Fruit fly (Drosophila melanogaster) whole organism, adult: Measurements from ENCODE around the gene Gr98c.

Source experiments
- CG11617 ChIP-seq: fragments of 200-800 bp; sonication (Bioruptor generic); optimal IDR thresholded peaks from 2 replicates; lab custom pipeline; 2017; ENCODE audit warnings: mild to moderate bottlenecking, missing biosample characterization, missing genetic modification reagents, missing genetic modification characterization
- CG12768 ChIP-seq: fragments of 200-800 bp; sonication (Bioruptor generic); optimal IDR thresholded peaks from 2 replicates; lab custom pipeline; 2017; ENCODE audit warnings: missing biosample characterization, missing genetic modification characterization, mild to moderate bottlenecking, moderate library complexity, missing genetic modification reagents
- CG14711 ChIP-seq: fragments of 200-800 bp; sonication (Bioruptor generic); optimal IDR thresholded peaks from 2 replicates; lab custom pipeline; 2018; ENCODE audit warnings: missing biosample characterization, mild to moderate bottlenecking, missing genetic modification characterization, moderate library complexity
- CG1620 ChIP-seq: fragments of 200-800 bp; sonication (Bioruptor generic); optimal IDR thresholded peaks from 2 replicates; lab custom pipeline; 2016; ENCODE audit warnings: missing biosample characterization, missing genetic modification characterization
- CG33017 ChIP-seq: fragments of 200-800 bp; sonication (Bioruptor generic); optimal IDR thresholded peaks from 2 replicates; lab custom pipeline; 2018; ENCODE audit warnings: missing biosample characterization, mild to moderate bottlenecking, missing genetic modification characterization, moderate library complexity
- CG5204 ChIP-seq: fragments of 200-800 bp; sonication (Bioruptor generic); optimal IDR thresholded peaks from 2 replicates; lab custom pipeline; 2016; ENCODE audit warnings: missing biosample characterization, missing genetic modification characterization
- CG7045 ChIP-seq: fragments of 200-800 bp; sonication (Bioruptor generic); optimal IDR thresholded peaks from 2 replicates; lab custom pipeline; 2017; ENCODE audit warnings: missing biosample characterization, mild to moderate bottlenecking, missing genetic modification characterization
- CG7101 ChIP-seq: fragments of 200-800 bp; sonication (Bioruptor generic); optimal IDR thresholded peaks from 2 replicates; lab custom pipeline; 2018; ENCODE audit warnings: missing biosample characterization, mild to moderate bottlenecking, missing genetic modification characterization, moderate library complexity
- Clk ChIP-seq: fragments of 200-800 bp; sonication (Bioruptor generic); optimal IDR thresholded peaks from 2 replicates; lab custom pipeline; 2017; ENCODE audit warnings: missing biosample characterization, missing genetic modification characterization
- Crg-1 ChIP-seq: fragments of 200-800 bp; sonication (Bioruptor generic); optimal IDR thresholded peaks from 2 replicates; lab custom pipeline; 2016; ENCODE audit warnings: missing biosample characterization, missing genetic modification characterization
- Hr96 ChIP-seq: fragments of 200-800 bp; sonication (Bioruptor generic); optimal IDR thresholded peaks from 2 replicates; lab custom pipeline; 2016; ENCODE audit warnings: missing biosample characterization, missing genetic modification characterization
- Mnt ChIP-seq: fragments of 200-800 bp; sonication (Bioruptor generic); optimal IDR thresholded peaks from 2 replicates; lab custom pipeline; 2016; ENCODE audit warnings: missing biosample characterization, mild to moderate bottlenecking, missing genetic modification characterization
- bab1 ChIP-seq: fragments of 200-800 bp; sonication (Bioruptor generic); optimal IDR thresholded peaks from 3 replicates; lab custom pipeline; 2019; ENCODE audit warnings: missing biosample characterization, mild to moderate bottlenecking, missing genetic modification characterization, moderate library complexity
- cic ChIP-seq: fragments of 200-800 bp; sonication (Bioruptor generic); optimal IDR thresholded peaks from 2 replicates; lab custom pipeline; 2017; ENCODE audit warnings: missing biosample characterization, mild to moderate bottlenecking, missing genetic modification characterization, moderate library complexity
- cnc ChIP-seq, 2 experiments: fragments of >200 bp; optimal IDR thresholded peaks; 2 replicates each; lab custom pipeline; 2017
- kay ChIP-seq: fragments of 200-800 bp; sonication (Bioruptor generic); peaks from one replicate; lab custom pipeline; 2016; ENCODE audit warnings: missing biosample characterization, missing genetic modification characterization, borderline replicate concordance
- ovo ChIP-seq: fragments of 200-800 bp; sonication (Bioruptor generic); optimal IDR thresholded peaks from 2 replicates; lab custom pipeline; 2016; ENCODE audit warnings: missing biosample characterization, missing genetic modification characterization
- pad ChIP-seq: fragments of 200-800 bp; sonication (Bioruptor generic); optimal IDR thresholded peaks from 3 replicates; lab custom pipeline; 2017; ENCODE audit warnings: missing biosample characterization, missing genetic modification characterization, mild to moderate bottlenecking, moderate library complexity, missing genetic modification reagents
- tj ChIP-seq: fragments of 200-800 bp; sonication (Bioruptor generic); optimal IDR thresholded peaks from 3 replicates; lab custom pipeline; 2017; ENCODE audit warnings: missing biosample characterization, mild to moderate bottlenecking, missing genetic modification characterization, moderate library complexity
- toe ChIP-seq: fragments of 200-800 bp; sonication (Bioruptor generic); optimal IDR thresholded peaks from 2 replicates; lab custom pipeline; 2016; ENCODE audit warnings: missing biosample characterization, missing genetic modification characterization

The Gr98c gene

dm6 chr3R:27544143-27544542 is at the start of gene Gr98c:
Gene Gr98c, plus strand, starts transcription at chr3R:27544443.
- TF ChIP-seq CG33017 (tag; lab: Kevin White, UChicago) (no peak), CG11617 (GFP tag; lab: Kevin White, UChicago) (no peak), Crg-1 (no peak), Clk (GFP tag; lab: Kevin White, UChicago) (no peak), CG7045 (GFP tag; lab: Kevin White, UChicago) (no peak), cnc (optimal IDR thresholded peaks at IDR 0.05; lab: Kevin White, UChicago) (no peak), pad (GFP tag; lab: Kevin White, UChicago) (no peak), Hr96 (GFP tag; lab: Kevin White, UChicago) (no peak), Mnt (GFP tag; lab: Kevin White, UChicago) (no peak), CG5204 (no peak), kay (GFP tag; lab: Kevin White, UChicago) (no peak), CG12768 (GFP tag; lab: Kevin White, UChicago) (no peak), CG1620 (GFP tag; lab: Kevin White, UChicago) (no peak)

- no peak for TF ChIP-seq CG7101 (tag; lab: Kevin White, UChicago)
Measured at dm6 chr3R:27497616-27498015, 46.6 kb upstream of the Gr98c start.

dm6 chr3R:27501938-27502337 is 42.3 kb upstream of the Gr98c start, which contains the start of gene CG43139:
Gene CG43139, minus strand, starts transcription at chr3R:27502025.
- TF ChIP-seq tj (GFP tag; lab: Kevin White, UChicago) (no peak), bab1 (GFP tag; lab: Kevin White, UChicago) (no peak), kay (GFP tag; lab: Kevin White, UChicago) (no peak), CG1620 (GFP tag; lab: Kevin White, UChicago) (no peak), CG11617 (GFP tag; lab: Kevin White, UChicago) (no peak), CG7101 (tag; lab: Kevin White, UChicago) (no peak), CG14711 (tag; lab: Kevin White, UChicago) (no peak)

dm6 chr3R:27502856-27503255 is 41.4 kb upstream of the Gr98c start, which contains the start of gene CG5402:
Gene CG5402, minus strand, starts transcription at chr3R:27502956.
- TF ChIP-seq toe (GFP tag; lab: Kevin White, UChicago): no peak
- TF ChIP-seq pad (GFP tag; lab: Kevin White, UChicago): no peak
- TF ChIP-seq ovo (GFP tag; lab: Kevin White, UChicago): no peak
- no peak for TF ChIP-seq bab1 (GFP tag; lab: Kevin White, UChicago)
- TF ChIP-seq CG33017 (tag; lab: Kevin White, UChicago): no peak
- TF ChIP-seq Hr96 (GFP tag; lab: Kevin White, UChicago): no peak
- TF ChIP-seq CG12768 (GFP tag; lab: Kevin White, UChicago): no peak

DNA sequence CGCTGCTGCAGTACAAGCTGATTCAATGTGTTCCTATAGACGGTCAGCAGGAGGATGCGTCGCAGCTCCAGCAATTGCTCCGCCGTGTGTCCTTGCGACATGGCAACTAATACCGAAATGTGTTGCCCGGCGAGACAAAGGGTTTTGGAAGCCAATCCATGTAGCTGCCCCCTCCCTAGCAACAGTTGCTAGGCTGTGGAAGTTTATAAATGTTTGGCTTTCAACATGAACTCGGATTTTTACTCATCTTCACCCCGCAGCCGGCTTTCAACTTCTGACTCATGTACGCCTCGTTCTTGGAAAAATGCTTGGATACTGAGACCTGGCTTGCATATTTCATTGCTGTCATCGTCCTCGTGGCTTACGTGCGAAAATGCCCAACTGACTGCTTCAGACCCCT is 27.1 kb upstream of the Gr98c start, which contains the start of gene CG13972:
Gene CG13972, minus strand, starts transcription at position 101 of the 400 bp plus-strand sequence.
- TF ChIP-seq ovo (GFP tag; lab: Kevin White, UChicago) (no peak), cic (GFP tag; lab: Kevin White, UChicago) (no peak), cnc (optimal IDR thresholded peaks at IDR 0.05; lab: Kevin White, UChicago) (no peak), tj (GFP tag; lab: Kevin White, UChicago) (no peak), CG7101 (tag; lab: Kevin White, UChicago) (no peak), Crg-1 (no peak), CG12768 (GFP tag; lab: Kevin White, UChicago) (no peak), CG7045 (GFP tag; lab: Kevin White, UChicago) (no peak), Hr96 (GFP tag; lab: Kevin White, UChicago) (no peak), Mnt (GFP tag; lab: Kevin White, UChicago) (no peak), CG1620 (GFP tag; lab: Kevin White, UChicago) (no peak), CG33017 (tag; lab: Kevin White, UChicago) (no peak), CG11617 (GFP tag; lab: Kevin White, UChicago) (no peak), CG14711 (tag; lab: Kevin White, UChicago) (no peak)

DNA sequence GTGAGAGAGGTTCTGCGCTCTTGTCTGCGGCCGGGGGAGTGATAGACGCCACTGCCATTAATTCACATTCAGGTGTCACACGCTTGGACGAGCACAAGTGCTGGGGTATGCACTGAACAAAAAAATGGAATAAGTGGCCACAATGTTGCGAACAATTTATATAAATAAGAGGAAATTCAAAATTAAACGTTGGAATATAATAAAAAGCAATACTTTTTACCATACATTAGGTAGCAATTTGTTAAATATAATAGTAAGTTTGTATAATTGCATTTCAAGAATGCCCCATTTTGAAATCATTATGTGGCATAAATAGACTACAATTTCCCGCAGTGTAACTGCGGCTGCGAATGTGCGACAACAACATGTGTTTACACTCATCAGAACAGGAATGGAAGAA is 24.4 kb upstream of the Gr98c start:
- TF ChIP-seq CG14711 (tag; lab: Kevin White, UChicago) (no peak), Crg-1 (no peak), kay (GFP tag; lab: Kevin White, UChicago) (no peak), toe (GFP tag; lab: Kevin White, UChicago) (no peak), CG11617 (GFP tag; lab: Kevin White, UChicago) (no peak), CG7101 (tag; lab: Kevin White, UChicago) (no peak), CG33017 (tag; lab: Kevin White, UChicago) (no peak), tj (GFP tag; lab: Kevin White, UChicago) (no peak), Clk (GFP tag; lab: Kevin White, UChicago) (no peak), bab1 (GFP tag; lab: Kevin White, UChicago) (no peak), pad (GFP tag; lab: Kevin White, UChicago) (no peak)

DNA sequence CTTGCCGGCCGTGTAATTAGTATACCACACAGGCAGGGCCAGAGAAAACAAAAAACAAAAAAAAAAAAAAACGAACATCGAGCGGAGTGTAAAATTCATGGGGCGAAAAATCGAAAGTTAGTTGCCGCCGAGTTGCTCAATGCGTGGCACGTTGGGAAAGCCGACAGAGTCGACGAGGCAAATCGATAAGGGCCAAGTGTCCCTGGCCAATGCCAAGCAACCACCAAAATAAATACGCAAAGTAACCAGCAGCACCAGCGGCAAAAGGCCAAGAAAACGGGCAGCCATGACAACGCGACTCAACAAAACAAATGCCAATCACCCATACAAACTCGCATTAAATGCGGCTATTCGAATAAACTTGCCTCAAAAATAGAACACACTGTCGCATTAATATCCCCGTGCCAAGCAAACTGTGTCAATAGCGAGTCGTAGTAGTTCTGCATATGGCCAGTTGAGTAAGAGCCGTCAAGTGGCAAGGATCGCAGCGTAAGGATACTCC is 23.8 kb upstream of the Gr98c start, which contains the start of gene CG12885:
Gene CG12885, plus strand, starts transcription at position 452 of the 502 bp plus-strand sequence.
- TF ChIP-seq cic (GFP tag; lab: Kevin White, UChicago) (no peak), cnc (optimal IDR thresholded peaks at IDR 0.05; lab: Kevin White, UChicago) (no peak), CG11617 (GFP tag; lab: Kevin White, UChicago) (no peak), kay (GFP tag; lab: Kevin White, UChicago) (no peak), Hr96 (GFP tag; lab: Kevin White, UChicago) (no peak)
